Fruit fly (Drosophila melanogaster) whole organism, prepupa: ENCODE data around the gene CG14329.
A peak's percentile ranks its signal among the peaks of the same experiment; 100 is the strongest.

Source experiments
- CG10669 ChIP-seq: fragments of 200-800 bp; sonication (Bioruptor generic); optimal IDR thresholded peaks from 3 replicates; lab custom pipeline; 2018; ENCODE audit warnings: missing biosample characterization, mild to moderate bottlenecking, missing genetic modification characterization, moderate library complexity
- CG11294 ChIP-seq: fragments of 200-800 bp; sonication (Bioruptor generic); IDR thresholded peaks from 2 replicates; pipeline ENCODE4 v1.3.6; 2022; ENCODE audit warnings: missing biosample characterization, missing genetic modification characterization
- CG11902 ChIP-seq: fragments of 200-800 bp; sonication (Bioruptor generic); optimal IDR thresholded peaks from 3 replicates; lab custom pipeline; 2016; ENCODE audit warnings: missing biosample characterization, missing genetic modification characterization
- CG16779 ChIP-seq: fragments of 200-800 bp; sonication (Bioruptor generic); optimal IDR thresholded peaks from 3 replicates; lab custom pipeline; 2017; ENCODE audit warnings: missing biosample characterization, mild to moderate bottlenecking, missing genetic modification characterization
- CG3032 ChIP-seq: fragments of 200-800 bp; optimal IDR thresholded peaks from 2 replicates; lab custom pipeline; 2019; ENCODE audit warnings: missing biosample characterization, mild to moderate bottlenecking, missing genetic modification characterization, moderate library complexity
- CG31627 ChIP-seq: fragments of 200-800 bp; sonication (Bioruptor generic); optimal IDR thresholded peaks from 3 replicates; lab custom pipeline; 2016; ENCODE audit warnings: missing biosample characterization, missing genetic modification characterization
- CG32006 ChIP-seq: fragments of 200-800 bp; sonication (Bioruptor generic); optimal IDR thresholded peaks from 3 replicates; lab custom pipeline; 2017; ENCODE audit warnings: missing biosample characterization, mild to moderate bottlenecking, missing genetic modification characterization
- CG3919 ChIP-seq: fragments of 200-800 bp; sonication (Bioruptor generic); optimal IDR thresholded peaks from 3 replicates; lab custom pipeline; 2016; ENCODE audit warnings: missing biosample characterization, missing genetic modification characterization
- CG6163 ChIP-seq: fragments of 200-800 bp; sonication (Bioruptor generic); IDR thresholded peaks from 3 replicates; pipeline ENCODE4 v1.3.6; 2022; ENCODE audit warnings: missing biosample characterization, missing genetic modification characterization
- CG6808 ChIP-seq: fragments of 200-800 bp; sonication (Bioruptor generic); optimal IDR thresholded peaks from 3 replicates; lab custom pipeline; 2017; ENCODE audit warnings: missing biosample characterization, missing genetic modification characterization, mild to moderate bottlenecking, moderate library complexity, missing genetic modification reagents
- CG7368 ChIP-seq: fragments of 200-800 bp; sonication (Bioruptor generic); optimal IDR thresholded peaks from 3 replicates; lab custom pipeline; 2016; ENCODE audit warnings: missing biosample characterization, missing genetic modification characterization
- CG9139 ChIP-seq: fragments of 200-800 bp; sonication (Bioruptor generic); optimal IDR thresholded peaks from 3 replicates; lab custom pipeline; 2017; ENCODE audit warnings: missing biosample characterization, mild to moderate bottlenecking, missing genetic modification characterization
- Eip75B ChIP-seq: fragments of 200-800 bp; sonication (Bioruptor generic); optimal IDR thresholded peaks from 3 replicates; lab custom pipeline; 2016; ENCODE audit warnings: missing biosample characterization, missing genetic modification characterization
- Eip78C ChIP-seq: fragments of 200-800 bp; sonication (Bioruptor generic); peaks from one replicate; lab custom pipeline; 2016; ENCODE audit warnings: missing biosample characterization, missing genetic modification characterization
- Hr38 ChIP-seq: sonication (Bioruptor generic); optimal IDR thresholded peaks from 2 replicates; lab custom pipeline; 2016; ENCODE audit warnings: missing biosample characterization, missing genetic modification characterization
- Hr39 ChIP-seq: fragments of 200-800 bp; sonication (Bioruptor generic); optimal IDR thresholded peaks from 2 replicates; lab custom pipeline; 2016; ENCODE audit warnings: missing biosample characterization, missing genetic modification characterization
- Hr4 ChIP-seq: fragments of 200-800 bp; sonication (Bioruptor generic); optimal IDR thresholded peaks from 3 replicates; lab custom pipeline; 2016; ENCODE audit warnings: missing biosample characterization, missing genetic modification characterization
- Met ChIP-seq: fragments of 200-800 bp; sonication (Bioruptor generic); optimal IDR thresholded peaks from 3 replicates; lab custom pipeline; 2016; ENCODE audit warnings: missing biosample characterization, missing genetic modification characterization
- Smox ChIP-seq: fragments of 200-800 bp; sonication (Bioruptor generic); optimal IDR thresholded peaks from 3 replicates; lab custom pipeline; 2016; ENCODE audit warnings: missing biosample characterization, missing genetic modification characterization
- Sox14 ChIP-seq: fragments of 200-800 bp; sonication (Bioruptor generic); optimal IDR thresholded peaks from 3 replicates; lab custom pipeline; 2016; ENCODE audit warnings: missing biosample characterization, missing genetic modification characterization
- cyc ChIP-seq: fragments of 200-800 bp; sonication (Bioruptor generic); optimal IDR thresholded peaks from 3 replicates; lab custom pipeline; 2016; ENCODE audit warnings: missing biosample characterization, missing genetic modification characterization
- dac ChIP-seq: fragments of 200-800 bp; sonication (Bioruptor generic); optimal IDR thresholded peaks from 2 replicates; lab custom pipeline; 2017; ENCODE audit warnings: missing biosample characterization, mild to moderate bottlenecking, missing genetic modification characterization
- dsx ChIP-seq: fragments of 200-800 bp; optimal IDR thresholded peaks from 3 replicates; lab custom pipeline; 2019; ENCODE audit warnings: missing biosample characterization, mild to moderate bottlenecking, missing genetic modification characterization, moderate library complexity; ENCODE audit not compliant: poor library complexity, severe bottlenecking
- esn ChIP-seq: fragments of 200-800 bp; sonication (Bioruptor generic); optimal IDR thresholded peaks from 2 replicates; lab custom pipeline; 2016; ENCODE audit warnings: missing biosample characterization, mild to moderate bottlenecking, missing genetic modification characterization, moderate library complexity
- fd59A ChIP-seq: fragments of 200-800 bp; sonication (Bioruptor generic); optimal IDR thresholded peaks from 2 replicates; lab custom pipeline; 2017; ENCODE audit warnings: missing biosample characterization, mild to moderate bottlenecking, missing genetic modification characterization, missing genetic modification reagents
- fkh ChIP-seq: fragments of 200-800 bp; sonication (Bioruptor generic); optimal IDR thresholded peaks from 3 replicates; lab custom pipeline; 2017; ENCODE audit warnings: missing biosample characterization, mild to moderate bottlenecking, missing genetic modification characterization, moderate library complexity
- lz ChIP-seq: fragments of 200-800 bp; sonication (Bioruptor generic); optimal IDR thresholded peaks from 3 replicates; lab custom pipeline; 2016; ENCODE audit warnings: missing biosample characterization, missing genetic modification characterization
- net ChIP-seq: fragments of 200-800 bp; sonication (Bioruptor generic); optimal IDR thresholded peaks from 3 replicates; lab custom pipeline; 2016; ENCODE audit warnings: missing biosample characterization, missing genetic modification characterization
- pdm3 ChIP-seq: fragments of 200-800 bp; sonication (Bioruptor generic); optimal IDR thresholded peaks from 3 replicates; lab custom pipeline; 2016; ENCODE audit warnings: missing biosample characterization, missing genetic modification characterization
- ss ChIP-seq, 2 experiments: fragments of 200-800 bp; sonication (Bioruptor generic); optimal IDR thresholded peaks; 2 replicates in 1 of 2; 3 replicates in 1 of 2; lab custom pipeline; 2017 to 2018; ENCODE audit warnings: mild to moderate bottlenecking in 2 of 2, missing biosample characterization in 2 of 2, missing genetic modification characterization in 2 of 2, moderate library complexity in 1 of 2
- svp ChIP-seq: fragments of 200-800 bp; sonication (Bioruptor generic); peaks from one replicate; lab custom pipeline; 2016; ENCODE audit warnings: missing biosample characterization, missing genetic modification characterization
- topi ChIP-seq: fragments of 200-800 bp; sonication (Bioruptor generic); optimal IDR thresholded peaks from 3 replicates; lab custom pipeline; 2016; ENCODE audit warnings: missing biosample characterization, missing genetic modification characterization

Gene CG14329

DNA sequence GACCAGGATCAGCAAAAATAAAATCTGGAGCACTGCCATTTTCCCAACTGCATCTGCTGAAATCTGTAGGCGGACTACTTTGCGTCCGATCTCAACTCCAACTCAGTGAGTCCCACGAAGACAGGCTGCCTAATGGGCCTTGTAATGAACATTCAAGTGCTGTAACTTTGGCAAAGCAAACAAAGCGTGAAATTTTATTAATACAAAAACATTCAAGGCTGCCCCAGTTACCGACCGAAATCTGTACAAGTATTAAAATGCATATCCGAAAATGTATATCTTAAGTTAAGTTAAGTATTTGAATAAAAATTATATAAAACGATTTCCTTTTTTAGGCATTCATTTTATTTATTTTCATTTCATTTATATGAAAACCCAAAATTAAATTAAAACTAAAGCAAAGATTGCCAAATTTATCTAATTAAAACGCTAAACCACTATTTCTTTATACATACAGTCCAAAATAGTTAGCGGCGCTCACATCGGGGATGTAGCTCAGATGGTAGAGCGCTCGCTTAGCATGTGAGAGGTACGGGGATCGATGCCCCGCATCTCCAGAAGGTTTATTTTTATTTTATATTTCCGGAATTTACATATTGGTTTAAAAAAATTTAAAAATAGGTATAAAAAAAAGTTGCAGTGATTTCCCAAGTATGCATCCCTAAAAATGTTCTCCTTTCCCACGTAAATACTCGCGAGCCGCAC, 13.1 kb downstream of the CG14329 start, which contains the start of gene CG14323:
TSS of gene CG14323 (minus strand) at position 51 of the 705 bp plus-strand sequence.
- TF ChIP-seq pdm3 (GFP tag; lab: Kevin White, UChicago) (no peak), Eip78C (GFP tag; lab: Kevin White, UChicago) (peak; percentile 46), ss (GFP tag; optimal IDR thresholded peaks at IDR 0.05; lab: Kevin White, UChicago) (no peak), CG16779 (tag; lab: Kevin White, UChicago) (no peak), dsx (GFP tag; lab: Kevin White, UChicago) (no peak), Hr4 (GFP tag; lab: Kevin White, UChicago) (no peak), CG6163 (GFP tag; lab: Robert Waterston, UW) (no peak), CG9139 (GFP tag; lab: Kevin White, UChicago) (no peak), CG11902 (GFP tag; lab: Kevin White, UChicago) (no peak)
- TF ChIP-seq, all 60 proteins: peak for 1

DNA sequence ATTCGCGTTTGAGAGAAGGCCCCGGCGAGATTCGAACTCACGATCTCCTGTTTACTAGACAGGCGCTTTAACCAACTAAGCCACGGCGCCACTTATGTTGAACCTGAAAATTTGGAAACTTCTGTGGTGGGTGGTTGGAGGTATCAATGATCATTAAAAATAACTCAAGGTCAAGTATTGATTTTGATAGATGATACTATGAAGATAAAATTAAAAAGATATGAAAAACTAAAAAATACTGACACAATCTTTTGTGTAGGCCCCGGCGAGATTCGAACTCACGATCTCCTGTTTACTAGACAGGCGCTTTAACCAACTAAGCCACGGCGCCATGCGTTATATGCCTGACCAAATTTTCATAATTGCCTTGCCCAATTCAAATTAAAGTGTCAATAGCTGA, 15.4 kb downstream of the CG14329 start:
- peak; percentile 48 for TF ChIP-seq Eip78C (GFP tag; lab: Kevin White, UChicago)
- TF ChIP-seq Eip75B (GFP tag; lab: Kevin White, UChicago) = no peak
- no peak for TF ChIP-seq Smox (GFP tag; lab: Kevin White, UChicago)
- peak; percentile 53 for TF ChIP-seq svp
- no peak for TF ChIP-seq esn (GFP tag; lab: Kevin White, UChicago)
- no peak for TF ChIP-seq lz (GFP tag; lab: Kevin White, UChicago)

DNA sequence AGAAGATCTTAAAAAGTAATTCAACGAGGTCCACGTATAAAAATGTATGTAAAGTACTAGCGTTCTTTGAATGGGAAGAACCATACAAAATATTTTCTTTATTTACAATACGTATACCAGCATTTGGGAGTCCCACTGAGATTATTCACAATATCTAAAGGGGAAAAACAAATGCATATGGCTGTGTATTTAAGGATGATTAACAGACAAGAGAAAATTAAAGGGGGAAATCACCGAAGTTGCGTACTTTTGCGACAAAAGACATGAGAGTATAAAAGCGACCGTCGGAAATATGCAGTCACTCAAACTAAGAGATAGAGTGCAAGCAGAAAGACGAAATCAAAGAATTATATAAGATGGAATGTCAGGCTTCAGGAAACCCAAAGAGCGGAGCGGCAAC, 15.8 kb downstream of the CG14329 start, which contains the start of gene AttD:
TSS of gene AttD (plus strand) at position 301 of the 400 bp plus-strand sequence.
- TF ChIP-seq net (no peak), Eip78C (GFP tag; lab: Kevin White, UChicago) (peak; percentile 25)

DNA sequence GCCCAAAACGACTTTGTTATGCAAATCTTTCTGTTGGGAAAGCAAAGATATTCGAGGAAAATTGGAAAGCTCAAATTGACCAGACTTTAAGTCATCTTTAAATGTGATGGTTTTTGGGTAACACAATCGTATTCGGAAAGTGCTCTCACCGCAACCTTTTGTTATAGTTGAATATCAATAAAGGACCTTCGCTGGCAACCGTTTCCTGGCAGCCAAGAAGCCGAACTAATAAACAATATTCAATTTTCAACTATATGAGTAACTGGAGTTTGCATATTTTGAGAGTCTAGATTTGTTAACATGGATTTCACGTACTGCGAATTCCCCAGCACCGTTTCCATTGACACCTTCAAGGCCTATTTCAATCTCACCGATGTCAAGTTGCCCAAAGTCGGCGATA, 17.7 kb downstream of the CG14329 start, which contains the start of gene CG14325:
TSS of gene CG14325 (plus strand) at position 301 of the 400 bp plus-strand sequence.
- TF ChIP-seq net = no peak
- no peak for TF ChIP-seq pdm3 (GFP tag; lab: Kevin White, UChicago)
- TF ChIP-seq Hr39 (GFP tag; lab: Kevin White, UChicago) = no peak
- TF ChIP-seq CG11902 (GFP tag; lab: Kevin White, UChicago) = no peak
- TF ChIP-seq topi (GFP tag; lab: Kevin White, UChicago) = no peak

DNA sequence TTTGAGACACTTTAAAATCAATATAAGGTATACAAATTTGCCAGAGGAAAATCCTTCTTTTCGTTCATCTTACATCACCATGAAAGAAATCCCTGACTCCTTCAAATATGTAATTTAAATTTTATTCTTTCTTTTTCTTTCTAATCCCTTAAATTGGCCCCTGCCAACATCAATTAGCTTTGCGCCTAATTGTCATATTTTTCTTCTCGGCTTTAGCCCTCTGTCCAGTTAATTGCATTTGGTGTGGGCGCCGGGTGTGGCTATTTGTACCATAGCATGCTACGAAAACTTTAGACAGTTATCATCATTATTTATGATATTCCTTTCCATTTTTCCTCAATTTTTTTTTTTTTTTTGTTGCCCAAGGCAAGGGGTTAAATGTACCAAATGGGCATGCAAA, 21.3 kb downstream of the CG14329 start, which contains the start of gene CG43175:
TSS of gene CG43175 (plus strand) at position 301 of the 400 bp plus-strand sequence.
- TF ChIP-seq CG3032 (tag; lab: Kevin White, UChicago) (no peak), Hr4 (GFP tag; lab: Kevin White, UChicago) (no peak), CG31627 (GFP tag; lab: Kevin White, UChicago) (no peak), Sox14 (GFP tag; lab: Kevin White, UChicago) (no peak), fkh (GFP tag; lab: Kevin White, UChicago) (no peak), CG32006 (no peak)

DNA sequence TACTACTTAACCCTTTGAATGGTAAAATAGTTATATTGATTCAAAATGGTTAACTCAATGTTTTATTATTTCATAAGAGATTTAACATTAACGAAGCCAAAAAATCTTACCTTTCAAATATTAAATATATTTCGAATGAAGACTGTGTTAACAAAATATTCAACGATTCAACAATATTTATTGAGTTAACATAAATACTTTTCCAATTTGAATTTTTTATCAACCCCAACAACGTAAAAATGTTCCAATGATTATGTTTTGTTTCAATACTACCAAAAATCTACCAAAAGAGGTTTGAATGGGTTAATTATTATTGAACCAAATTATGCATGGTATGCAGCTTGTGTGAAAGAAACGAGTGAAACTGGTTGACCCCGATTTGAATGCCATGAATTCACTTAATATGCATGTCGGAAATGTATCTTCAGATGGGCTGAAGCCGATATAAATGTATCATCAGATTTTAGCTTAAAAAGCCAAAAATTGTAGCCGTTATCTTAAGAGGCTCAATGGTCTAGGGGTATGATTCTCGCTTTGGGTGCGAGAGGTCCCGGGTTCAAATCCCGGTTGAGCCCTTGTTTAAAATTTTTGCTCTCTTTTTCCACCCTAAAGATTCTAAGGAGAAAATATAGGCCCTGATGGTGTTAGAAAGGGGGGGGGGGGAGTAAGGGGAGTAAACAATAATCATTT, 22.2 kb downstream of the CG14329 start:
- TF ChIP-seq Eip78C (GFP tag; lab: Kevin White, UChicago) (peak; percentile 81), svp (peak; percentile 44), Eip75B (GFP tag; lab: Kevin White, UChicago) (no peak)

DNA sequence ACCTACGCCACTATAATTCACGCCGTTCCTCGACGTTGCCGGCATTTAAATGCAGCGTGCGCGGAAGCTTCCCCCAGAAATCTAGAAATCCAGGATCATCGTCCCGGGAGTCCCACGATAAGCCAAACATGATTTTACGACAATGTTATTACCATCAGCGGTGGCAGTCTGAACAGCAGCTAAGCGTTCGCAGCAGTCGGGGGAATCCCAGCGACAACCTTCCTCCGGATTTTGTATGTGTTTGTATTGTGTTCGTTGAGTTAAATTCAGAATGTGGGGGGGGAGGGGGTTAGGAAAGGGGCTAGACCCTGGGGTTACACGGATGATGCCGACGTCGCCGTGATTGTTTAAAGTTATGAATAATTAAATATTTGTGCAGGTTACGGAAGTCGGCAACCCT, 34.9 kb downstream of the CG14329 start:
- TF ChIP-seq CG6163 (GFP tag; lab: Robert Waterston, UW) (no peak), svp (peak; percentile 77)

DNA sequence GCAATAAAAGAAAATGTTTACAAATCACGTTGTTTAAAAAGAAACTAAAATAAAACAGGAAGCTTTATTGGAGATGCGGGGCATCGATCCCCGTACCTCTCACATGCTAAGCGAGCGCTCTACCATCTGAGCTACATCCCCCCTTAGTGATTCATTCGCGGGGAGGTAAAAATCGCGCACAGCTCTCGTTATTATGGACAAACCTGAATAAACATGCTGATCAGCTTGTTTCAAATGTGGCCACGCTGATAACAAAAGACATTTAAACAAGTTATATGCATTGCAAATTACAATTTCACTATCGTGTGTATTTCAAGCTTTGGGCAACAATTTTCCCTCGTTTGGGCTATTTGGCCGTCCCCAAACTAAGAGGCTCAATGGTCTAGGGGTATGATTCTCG, 36.1 kb downstream of the CG14329 start:
- TF ChIP-seq Hr38 (GFP tag; lab: Kevin White, UChicago) (no peak), net (no peak), Eip78C (GFP tag; lab: Kevin White, UChicago) (no peak), CG6808 (GFP tag; lab: Kevin White, UChicago) (no peak), Smox (GFP tag; lab: Kevin White, UChicago) (no peak), dac (GFP tag; lab: Kevin White, UChicago) (no peak), CG7368 (GFP tag; lab: Kevin White, UChicago) (no peak), Met (GFP tag; lab: Kevin White, UChicago) (no peak), ss (GFP tag; optimal IDR thresholded peaks at IDR 0.05; lab: Kevin White, UChicago) (no peak), CG10669 (GFP tag; lab: Kevin White, UChicago) (no peak), CG3919 (GFP tag; lab: Kevin White, UChicago) (no peak), fd59A (GFP tag; lab: Kevin White, UChicago) (no peak), cyc (GFP tag; lab: Kevin White, UChicago) (no peak), Hr4 (GFP tag; lab: Kevin White, UChicago) (no peak), CG16779 (tag; lab: Kevin White, UChicago) (no peak), CG11294 (GFP tag; lab: Robert Waterston, UW) (no peak), fkh (GFP tag; lab: Kevin White, UChicago) (no peak)
- TF ChIP-seq, all 60 proteins: peak for 0
